Fruit fly (Drosophila melanogaster): ENCODE data around the gene dnt.

dm6 chr2L:19333972-19334371 is 29.1 kb downstream of the dnt start:
- no peak for TF ChIP-seq Sox14 (GFP tag; optimal IDR thresholded peaks at IDR 0.05)
- no peak for TF ChIP-seq CG10669 (GFP tag; optimal IDR thresholded peaks at IDR 0.05)
